Worm (Caenorhabditis elegans) whole organism, L2 larva: Measurements from ENCODE around the gene rac-2.

ENCODE experiments used
- ZK546.5 ChIP-seq: sonication (generic microtip); optimal IDR thresholded peaks from 2 replicates; lab custom pipeline; 2017; ENCODE audit warnings: missing biosample characterization, missing genetic modification characterization
- ama-1 ChIP-seq: fragments of 150-350 bp; optimal IDR thresholded peaks from 2 replicates; lab custom pipeline; 2018; ENCODE audit warnings: inconsistent platforms
- blmp-1 ChIP-seq: sonication (generic microtip); optimal IDR thresholded peaks from 2 replicates; lab custom pipeline; 2017; ENCODE audit warnings: missing genetic modification characterization, mild to moderate bottlenecking, missing compliant biosample characterization, antibody characterized with exemption, moderate library complexity; ENCODE audit not compliant: insufficient read depth
- elt-1 ChIP-seq: fragments of 150-350 bp; optimal IDR thresholded peaks from 2 replicates; lab custom pipeline; 2014; ENCODE audit warnings: missing biosample characterization, missing genetic modification characterization
- lsy-2 ChIP-seq, 2 experiments: fragments of 150-350 bp in 1 of 2; sonication (generic microtip) in 1 of 2; optimal IDR thresholded peaks; 2 replicates each; lab custom pipeline; 2014 to 2017; ENCODE audit warnings: missing biosample characterization in 2 of 2, missing genetic modification characterization in 2 of 2
- mdl-1 ChIP-seq, 2 experiments: fragments of 150-350 bp in 1 of 2; sonication (generic microtip) in 1 of 2; optimal IDR thresholded peaks; 2 replicates each; lab custom pipeline; 2017; ENCODE audit warnings: missing biosample characterization in 2 of 2, missing genetic modification characterization in 2 of 2
- nhr-10 ChIP-seq: sonication (generic microtip); optimal IDR thresholded peaks from 2 replicates; lab custom pipeline; 2017; ENCODE audit warnings: missing biosample characterization, missing genetic modification characterization
- nhr-11 ChIP-seq: fragments of 150-350 bp; optimal IDR thresholded peaks from 2 replicates; lab custom pipeline; 2014; ENCODE audit warnings: missing biosample characterization, missing genetic modification characterization
- nhr-237 ChIP-seq: fragments of 150-350 bp; optimal IDR thresholded peaks from 2 replicates; lab custom pipeline; 2014; ENCODE audit warnings: missing biosample characterization, missing genetic modification characterization
- nhr-77 ChIP-seq: fragments of 150-350 bp; optimal IDR thresholded peaks from 2 replicates; lab custom pipeline; 2014; ENCODE audit warnings: missing biosample characterization, missing genetic modification characterization
- skn-1 ChIP-seq: sonication (generic microtip); optimal IDR thresholded peaks from 2 replicates; lab custom pipeline; 2017; ENCODE audit warnings: missing biosample characterization, missing genetic modification characterization
- unc-39 ChIP-seq: fragments of 150-350 bp; optimal IDR thresholded peaks from 2 replicates; lab custom pipeline; 2014; ENCODE audit warnings: missing biosample characterization, missing genetic modification characterization
- unc-55 ChIP-seq: fragments of 150-350 bp; sonication (generic microtip); optimal IDR thresholded peaks from 3 replicates; lab custom pipeline; 2014; ENCODE audit warnings: missing biosample characterization, missing genetic modification reagents, missing genetic modification characterization
- unc-62 ChIP-seq: fragments of 150-350 bp; optimal IDR thresholded peaks from 2 replicates; lab custom pipeline; 2014; ENCODE audit warnings: missing biosample characterization, missing genetic modification reagents, missing genetic modification characterization

- no peak for TF ChIP-seq mdl-1 (tag; optimal IDR thresholded peaks at IDR 0.05; lab: Kevin White, UChicago)
- TF ChIP-seq blmp-1 = no peak
- TF ChIP-seq nhr-11 = no peak
- no peak for TF ChIP-seq skn-1 (tag; lab: Kevin White, UChicago)
- TF ChIP-seq nhr-237 (tag; lab: Kevin White, UChicago) = no peak
- no peak for TF ChIP-seq ZK546.5
- TF ChIP-seq unc-55 = no peak
- TF ChIP-seq elt-1 (tag; lab: Kevin White, UChicago) = no peak
- no peak for TF ChIP-seq unc-62 (GFP tag; lab: Kevin White, UChicago)
- TF ChIP-seq nhr-77 (tag; lab: Kevin White, UChicago) = no peak
- no peak for TF ChIP-seq unc-39
- no peak for TF ChIP-seq lsy-2 (tag; optimal IDR thresholded peaks at IDR 0.05; lab: Kevin White, UChicago)
- TF ChIP-seq nhr-10 (tag; lab: Kevin White, UChicago) = no peak
- no peak for TF ChIP-seq ama-1 (lab: Kevin White, UChicago)
Observed at ce11 chrIV:16306918-16307317, 1.1 kb upstream of the rac-2 start.
